Fruit fly (Drosophila melanogaster) whole organism, adult: ENCODE data around the gene mRRF1.
A peak's percentile ranks its signal among the peaks of the same experiment; 100 is the strongest.

Source experiments
- CG11617 ChIP-seq: fragments of 200-800 bp; sonication (Bioruptor generic); optimal IDR thresholded peaks from 2 replicates; lab custom pipeline; 2017; ENCODE audit warnings: mild to moderate bottlenecking, missing biosample characterization, missing genetic modification reagents, missing genetic modification characterization
- CG1620 ChIP-seq: fragments of 200-800 bp; sonication (Bioruptor generic); optimal IDR thresholded peaks from 2 replicates; lab custom pipeline; 2016; ENCODE audit warnings: missing biosample characterization, missing genetic modification characterization
- CG7101 ChIP-seq: fragments of 200-800 bp; sonication (Bioruptor generic); optimal IDR thresholded peaks from 2 replicates; lab custom pipeline; 2018; ENCODE audit warnings: missing biosample characterization, mild to moderate bottlenecking, missing genetic modification characterization, moderate library complexity
- kay ChIP-seq: fragments of 200-800 bp; sonication (Bioruptor generic); peaks from one replicate; lab custom pipeline; 2016; ENCODE audit warnings: missing biosample characterization, missing genetic modification characterization, borderline replicate concordance
- pad ChIP-seq: fragments of 200-800 bp; sonication (Bioruptor generic); optimal IDR thresholded peaks from 3 replicates; lab custom pipeline; 2017; ENCODE audit warnings: missing biosample characterization, missing genetic modification characterization, mild to moderate bottlenecking, moderate library complexity, missing genetic modification reagents

- TF ChIP-seq pad (GFP tag; lab: Kevin White, UChicago) (peak; percentile 59), CG7101 (peak; percentile 1), CG1620 (GFP tag; lab: Kevin White, UChicago) (no peak), kay (peak; percentile 85), CG11617 (GFP tag; lab: Kevin White, UChicago) (peak; percentile 5)
Observed at dm6 chr3L:9335711-9336110, 28.4 kb upstream of the mRRF1 start.
